Worm (Caenorhabditis elegans) whole organism, early embryonic: Measurements from ENCODE around the gene pmp-5.

Experiments
- B0310.2 ChIP-seq: sonication (generic microtip); optimal IDR thresholded peaks from 2 replicates; lab custom pipeline; 2016; ENCODE audit warnings: mild to moderate bottlenecking, missing genetic modification characterization, missing compliant biosample characterization
- F13C5.2 ChIP-seq: sonication (generic microtip); optimal IDR thresholded peaks from 2 replicates; lab custom pipeline; 2017; ENCODE audit warnings: mild to moderate bottlenecking, missing genetic modification characterization, inconsistent platforms, missing compliant biosample characterization
- aly-1 ChIP-seq: sonication (generic microtip); optimal IDR thresholded peaks from 2 replicates; lab custom pipeline; 2016; ENCODE audit warnings: missing genetic modification characterization, missing compliant biosample characterization
- ama-1 ChIP-seq: fragments of 150-350 bp; optimal IDR thresholded peaks from 2 replicates; lab custom pipeline; 2014
- ceh-13 ChIP-seq: fragments of 200-800 bp; sonication (Bioruptor generic); optimal IDR thresholded peaks from 2 replicates; lab custom pipeline; 2018; ENCODE audit warnings: mild to moderate bottlenecking, missing genetic modification characterization, missing compliant biosample characterization
- ceh-36 ChIP-seq: sonication (generic microtip); optimal IDR thresholded peaks from 2 replicates; lab custom pipeline; 2016; ENCODE audit warnings: missing genetic modification characterization, inconsistent platforms, missing compliant biosample characterization
- ets-7 ChIP-seq: sonication (generic microtip); optimal IDR thresholded peaks from 2 replicates; lab custom pipeline; 2016; ENCODE audit warnings: missing genotype, missing genetic modification characterization, missing compliant biosample characterization
- flt-1 ChIP-seq: fragments of 200-800 bp; sonication (Bioruptor generic); IDR thresholded peaks from 2 replicates; pipeline ENCODE4 v1.3.6; 2022; ENCODE audit warnings: missing genetic modification characterization, missing compliant biosample characterization
- hmbx-1 ChIP-seq: sonication (generic microtip); optimal IDR thresholded peaks from 2 replicates; lab custom pipeline; 2016; ENCODE audit warnings: mild to moderate bottlenecking, missing genetic modification characterization, missing compliant biosample characterization
- hmg-4 ChIP-seq: fragments of 200-800 bp; sonication (Bioruptor generic); optimal IDR thresholded peaks from 2 replicates; lab custom pipeline; 2018; ENCODE audit warnings: mild to moderate bottlenecking, missing genetic modification characterization, missing compliant biosample characterization
- hnd-1 ChIP-seq: sonication (generic microtip); optimal IDR thresholded peaks from 2 replicates; lab custom pipeline; 2016; ENCODE audit warnings: missing genetic modification characterization, missing compliant biosample characterization
- pes-1 ChIP-seq: fragments of 200-800 bp; sonication (Bioruptor generic); IDR thresholded peaks from 2 replicates; pipeline ENCODE4 v1.3.6; 2022; ENCODE audit warnings: missing genetic modification reagents, missing genetic modification characterization, missing compliant biosample characterization
- scrt-1 ChIP-seq: fragments of 200-800 bp; sonication (Bioruptor generic); IDR thresholded peaks from 2 replicates; pipeline ENCODE4 v1.3.6; 2022; ENCODE audit warnings: missing genetic modification characterization, missing compliant biosample characterization
- sea-1 ChIP-seq: fragments of 200-800 bp; sonication (Bioruptor generic); conservative IDR thresholded peaks from 2 replicates; pipeline ENCODE4 v1.3.6; 2022; ENCODE audit warnings: missing genetic modification characterization, missing compliant biosample characterization
- tbx-11 ChIP-seq: fragments of 200-800 bp; sonication (Bioruptor generic); IDR thresholded peaks from 2 replicates; pipeline ENCODE4 v1.3.6; 2022; ENCODE audit warnings: missing genetic modification characterization, missing compliant biosample characterization
- tbx-37 ChIP-seq: fragments of 200-800 bp; sonication (Bioruptor generic); conservative IDR thresholded peaks from 2 replicates; pipeline ENCODE4 v1.3.6; 2022; ENCODE audit warnings: missing genetic modification reagents, missing genetic modification characterization, missing compliant biosample characterization
- tra-4 ChIP-seq: sonication (generic microtip); optimal IDR thresholded peaks from 2 replicates; lab custom pipeline; 2017; ENCODE audit warnings: missing genetic modification characterization, missing compliant biosample characterization

The pmp-5 gene

ce11 chrV:6666557-6666956 is 944 bp upstream of the pmp-5 start:
- no peak for TF ChIP-seq hnd-1 (tag; lab: Kevin White, UChicago)
- no peak for TF ChIP-seq ets-7
- TF ChIP-seq ama-1 (lab: Kevin White, UChicago): no peak
- no peak for TF ChIP-seq tbx-11
- TF ChIP-seq hmg-4 (GFP tag; lab: Kevin White, UChicago): no peak
- TF ChIP-seq pes-1 (GFP tag; lab: Robert Waterston, UW): no peak

ce11 chrV:6662505-6662904 is 3.1 kb downstream of the pmp-5 start:
- no peak for TF ChIP-seq hmg-4 (GFP tag; lab: Kevin White, UChicago)
- TF ChIP-seq hnd-1 (tag; lab: Kevin White, UChicago): no peak
- no peak for TF ChIP-seq ets-7
- no peak for TF ChIP-seq hmbx-1 (tag; lab: Kevin White, UChicago)
- TF ChIP-seq F13C5.2: no peak
- TF ChIP-seq sea-1 (GFP tag; lab: Robert Waterston, UW): no peak
- no peak for TF ChIP-seq tbx-37 (GFP tag; lab: Robert Waterston, UW)
- no peak for TF ChIP-seq pes-1 (GFP tag; lab: Robert Waterston, UW)
- TF ChIP-seq B0310.2 (tag; lab: Kevin White, UChicago): no peak
- TF ChIP-seq tbx-11: no peak
- no peak for TF ChIP-seq scrt-1 (GFP tag; lab: Robert Waterston, UW)
- TF ChIP-seq ceh-36 (tag; lab: Kevin White, UChicago): no peak
- no peak for TF ChIP-seq tra-4 (tag; lab: Kevin White, UChicago)
- TF ChIP-seq ceh-13: no peak

ce11 chrV:6661658-6662057 is 4.0 kb downstream of the pmp-5 start:
- TF ChIP-seq tra-4 (tag; lab: Kevin White, UChicago) (no peak), hnd-1 (tag; lab: Kevin White, UChicago) (no peak), hmbx-1 (tag; lab: Kevin White, UChicago) (no peak), ceh-36 (tag; lab: Kevin White, UChicago) (no peak), ceh-13 (no peak), ama-1 (lab: Kevin White, UChicago) (no peak), hmg-4 (GFP tag; lab: Kevin White, UChicago) (no peak), ets-7 (no peak), flt-1 (GFP tag; lab: Robert Waterston, UW) (no peak), pes-1 (GFP tag; lab: Robert Waterston, UW) (no peak), tbx-37 (GFP tag; lab: Robert Waterston, UW) (no peak), scrt-1 (GFP tag; lab: Robert Waterston, UW) (no peak), F13C5.2 (no peak), aly-1 (tag; lab: Kevin White, UChicago) (no peak)

- TF ChIP-seq hnd-1 (tag; lab: Kevin White, UChicago): no peak
- no peak for TF ChIP-seq F13C5.2
- TF ChIP-seq tra-4 (tag; lab: Kevin White, UChicago): no peak
- no peak for TF ChIP-seq hmbx-1 (tag; lab: Kevin White, UChicago)
- TF ChIP-seq flt-1 (GFP tag; lab: Robert Waterston, UW): no peak
- TF ChIP-seq ceh-13: no peak
- TF ChIP-seq aly-1 (tag; lab: Kevin White, UChicago): no peak
- TF ChIP-seq sea-1 (GFP tag; lab: Robert Waterston, UW): no peak
- no peak for TF ChIP-seq B0310.2 (tag; lab: Kevin White, UChicago)
These were observed 6.1 kb downstream of the pmp-5 start for ce11 chrV:6659533-6659932.

ce11 chrV:6658765-6659164 is 6.8 kb downstream of the pmp-5 start:
- TF ChIP-seq tbx-37 (GFP tag; lab: Robert Waterston, UW): no peak
- TF ChIP-seq aly-1 (tag; lab: Kevin White, UChicago): peak; percentile 11
- no peak for TF ChIP-seq hmbx-1 (tag; lab: Kevin White, UChicago)
- TF ChIP-seq F13C5.2: peak; percentile 53
- TF ChIP-seq hnd-1 (tag; lab: Kevin White, UChicago): no peak
- no peak for TF ChIP-seq ets-7
- TF ChIP-seq B0310.2 (tag; lab: Kevin White, UChicago): no peak
- no peak for TF ChIP-seq ama-1 (lab: Kevin White, UChicago)
- TF ChIP-seq scrt-1 (GFP tag; lab: Robert Waterston, UW): no peak
- TF ChIP-seq flt-1 (GFP tag; lab: Robert Waterston, UW): no peak
- no peak for TF ChIP-seq tra-4 (tag; lab: Kevin White, UChicago)
- TF ChIP-seq pes-1 (GFP tag; lab: Robert Waterston, UW): no peak

- TF ChIP-seq ets-7: no peak
These were observed 7.9 kb downstream of the pmp-5 start for ce11 chrV:6657532-6658259.

- TF ChIP-seq hnd-1 (tag; lab: Kevin White, UChicago) (no peak), ets-7 (no peak), flt-1 (GFP tag; lab: Robert Waterston, UW) (no peak), F13C5.2 (no peak), aly-1 (tag; lab: Kevin White, UChicago) (no peak)
These were observed 9.0 kb downstream of the pmp-5 start, which contains the start of gene snb-1 for ce11 chrV:6656451-6657115. Gene snb-1, minus strand, starts transcription at chrV:6656501.

- TF ChIP-seq ceh-36 (tag; lab: Kevin White, UChicago) (no peak), ceh-13 (no peak), scrt-1 (GFP tag; lab: Robert Waterston, UW) (no peak), B0310.2 (tag; lab: Kevin White, UChicago) (no peak)
These were observed 10.4 kb downstream of the pmp-5 start, which contains the start of gene syx-18 for ce11 chrV:6655174-6655573. Gene syx-18, minus strand, starts transcription at chrV:6655449.
